Fruit fly (Drosophila melanogaster) whole organism, embryonic: ENCODE data around the gene Pa1.

Source experiments
- Bgb ChIP-seq: fragments of 200-800 bp; sonication (Bioruptor generic); IDR thresholded peaks from 2 replicates; pipeline ENCODE4 v1.3.6; 2022; ENCODE audit warnings: missing biosample characterization, missing genetic modification characterization; ENCODE audit not compliant: partially characterized antibody
- BtbVII ChIP-seq: fragments of 200-800 bp; sonication (Bioruptor generic); optimal IDR thresholded peaks from 3 replicates; lab custom pipeline; 2017; ENCODE audit warnings: missing biosample characterization, mild to moderate bottlenecking, missing genetic modification characterization
- CG12104 ChIP-seq: fragments of 200-800 bp; sonication (Bioruptor generic); optimal IDR thresholded peaks from 3 replicates; lab custom pipeline; 2016; ENCODE audit warnings: missing biosample characterization, missing genetic modification characterization
- CG14965 ChIP-seq: fragments of 200-800 bp; sonication (Bioruptor generic); optimal IDR thresholded peaks from 2 replicates; lab custom pipeline; 2016; ENCODE audit warnings: missing biosample characterization, missing genetic modification characterization, borderline replicate concordance
- CG15011 ChIP-seq: fragments of 200-800 bp; sonication (Bioruptor generic); optimal IDR thresholded peaks from 3 replicates; lab custom pipeline; 2018; ENCODE audit warnings: missing biosample characterization, mild to moderate bottlenecking, missing genetic modification characterization
- CG15601 ChIP-seq: fragments of 200-800 bp; sonication (Bioruptor generic); optimal IDR thresholded peaks from 3 replicates; lab custom pipeline; 2019; ENCODE audit warnings: missing biosample characterization, mild to moderate bottlenecking, missing genetic modification characterization, moderate library complexity
- CG31388 ChIP-seq: fragments of 200-800 bp; sonication (Bioruptor generic); optimal IDR thresholded peaks from 2 replicates; lab custom pipeline; 2016; ENCODE audit warnings: missing biosample characterization, missing genetic modification characterization
- CG6683 ChIP-seq: fragments of 200-800 bp; sonication (Bioruptor generic); optimal IDR thresholded peaks from 2 replicates; lab custom pipeline; 2017; ENCODE audit warnings: missing biosample characterization, mild to moderate bottlenecking, missing genetic modification characterization, missing genetic modification reagents
- CG7839 ChIP-seq: fragments of 200-800 bp; sonication (Bioruptor generic); optimal IDR thresholded peaks from 3 replicates; lab custom pipeline; 2018; ENCODE audit warnings: missing biosample characterization, mild to moderate bottlenecking, missing genetic modification characterization, moderate library complexity
- CG7987 ChIP-seq: fragments of 200-800 bp; sonication (Bioruptor generic); optimal IDR thresholded peaks from 2 replicates; lab custom pipeline; 2018; ENCODE audit warnings: missing biosample characterization, mild to moderate bottlenecking, missing genetic modification characterization, moderate library complexity
- CG9727 ChIP-seq: fragments of 200-800 bp; sonication (Bioruptor generic); optimal IDR thresholded peaks from 3 replicates; lab custom pipeline; 2017; ENCODE audit warnings: missing biosample characterization, mild to moderate bottlenecking, missing genetic modification characterization
- Camta ChIP-seq: fragments of 200-800 bp; sonication (Bioruptor generic); optimal IDR thresholded peaks from 2 replicates; lab custom pipeline; 2016; ENCODE audit warnings: missing biosample characterization, missing genetic modification characterization
- Doc2 ChIP-seq: fragments of 200-800 bp; sonication (Bioruptor generic); IDR thresholded peaks from 2 replicates; pipeline ENCODE4 v1.3.6; 2022; ENCODE audit warnings: missing biosample characterization, missing genetic modification characterization
- ERR ChIP-seq: fragments of 200-800 bp; sonication (Bioruptor generic); optimal IDR thresholded peaks from 2 replicates; lab custom pipeline; 2016; ENCODE audit warnings: missing biosample characterization, missing genetic modification characterization
- Fer3 ChIP-seq: fragments of 200-800 bp; sonication (Bioruptor generic); optimal IDR thresholded peaks from 2 replicates; lab custom pipeline; 2018; ENCODE audit warnings: missing biosample characterization, mild to moderate bottlenecking, missing genetic modification characterization, moderate library complexity
- Gug ChIP-seq: fragments of 200-800 bp; sonication (Bioruptor generic); IDR thresholded peaks from 4 replicates; pipeline ENCODE4 v1.3.6; 2022; ENCODE audit warnings: missing biosample characterization, missing genetic modification characterization
- Hmx ChIP-seq: fragments of 200-800 bp; sonication (Bioruptor generic); optimal IDR thresholded peaks from 2 replicates; lab custom pipeline; 2016; ENCODE audit warnings: missing biosample characterization, missing genetic modification characterization
- Hr51 ChIP-seq, 2 experiments: fragments of 200-800 bp; sonication (Bioruptor generic); optimal IDR thresholded peaks; 2 replicates in 1 of 2; 3 replicates in 1 of 2; lab custom pipeline; 2016 to 2018; ENCODE audit warnings: missing biosample characterization in 2 of 2, missing genetic modification characterization in 2 of 2, mild to moderate bottlenecking in 1 of 2, moderate library complexity in 1 of 2
- Hr78 ChIP-seq, 2 experiments: fragments of 200-800 bp in 1 of 2; fragments of >200 bp in 1 of 2; sonication (Bioruptor generic) in 1 of 2; optimal IDR thresholded peaks; 2 replicates each; lab custom pipeline; 2017 to 2019; ENCODE audit warnings: missing biosample characterization in 2 of 2, missing genetic modification characterization in 2 of 2, mild to moderate bottlenecking in 1 of 2, moderate library complexity in 1 of 2
- Mad ChIP-seq: fragments of 200-800 bp; sonication (Bioruptor generic); optimal IDR thresholded peaks from 2 replicates; lab custom pipeline; 2016; ENCODE audit warnings: missing biosample characterization, missing genetic modification characterization
- Max ChIP-seq: fragments of 200-800 bp; sonication (Bioruptor generic); optimal IDR thresholded peaks from 2 replicates; lab custom pipeline; 2016; ENCODE audit warnings: missing biosample characterization, mild to moderate bottlenecking, missing genetic modification characterization
- ac ChIP-seq: fragments of 200-800 bp; sonication (Bioruptor generic); optimal IDR thresholded peaks from 3 replicates; lab custom pipeline; 2017; ENCODE audit warnings: missing biosample characterization, mild to moderate bottlenecking, missing genetic modification characterization
- ap ChIP-seq: fragments of 200-800 bp; sonication (Bioruptor generic); IDR thresholded peaks from 2 replicates; pipeline ENCODE4 v1.3.6; 2022; ENCODE audit warnings: missing biosample characterization, missing genetic modification characterization
- az2 ChIP-seq: fragments of 200-800 bp; sonication (Bioruptor generic); optimal IDR thresholded peaks from 3 replicates; lab custom pipeline; 2016; ENCODE audit warnings: missing biosample characterization, missing genetic modification characterization
- bcd ChIP-seq: fragments of 200-800 bp; sonication (Bioruptor generic); optimal IDR thresholded peaks from 2 replicates; lab custom pipeline; 2017; ENCODE audit warnings: missing biosample characterization, mild to moderate bottlenecking, missing genetic modification characterization
- cad ChIP-seq: fragments of >200 bp; optimal IDR thresholded peaks from 2 replicates; lab custom pipeline; 2017; ENCODE audit warnings: missing biosample characterization, missing genetic modification characterization
- caup ChIP-seq: fragments of 200-800 bp; sonication (Bioruptor generic); optimal IDR thresholded peaks from 3 replicates; lab custom pipeline; 2017; ENCODE audit warnings: missing biosample characterization, mild to moderate bottlenecking, missing genetic modification characterization, moderate library complexity; ENCODE audit not compliant: severe bottlenecking
- dpn ChIP-seq, 2 experiments: fragments of 200-800 bp; sonication (Bioruptor generic); optimal IDR thresholded peaks; 3 replicates each; lab custom pipeline; 2016; ENCODE audit warnings: missing biosample characterization in 2 of 2, missing genetic modification characterization in 2 of 2
- ftz-f1 ChIP-seq: fragments of 200-800 bp; sonication (Bioruptor generic); optimal IDR thresholded peaks from 2 replicates; lab custom pipeline; 2016; ENCODE audit warnings: missing biosample characterization, missing genetic modification characterization
- gce ChIP-seq: fragments of 200-800 bp; sonication (Bioruptor generic); IDR thresholded peaks from 3 replicates; pipeline ENCODE4 v1.3.6; 2022; ENCODE audit warnings: missing biosample characterization, missing genetic modification characterization
- gsb-n ChIP-seq: fragments of 200-800 bp; sonication (Bioruptor generic); optimal IDR thresholded peaks from 3 replicates; lab custom pipeline; 2018; ENCODE audit warnings: missing biosample characterization, mild to moderate bottlenecking, missing genetic modification characterization
- hth ChIP-seq: fragments of >200 bp; optimal IDR thresholded peaks from 2 replicates; lab custom pipeline; 2017; ENCODE audit warnings: inconsistent platforms
- ind ChIP-seq: fragments of 200-800 bp; sonication (Bioruptor generic); optimal IDR thresholded peaks from 3 replicates; lab custom pipeline; 2016; ENCODE audit warnings: missing biosample characterization, missing genetic modification characterization
- insv ChIP-seq, 2 experiments: fragments of 200-800 bp; sonication (Bioruptor generic); optimal IDR thresholded peaks; 3 replicates each; lab custom pipeline; 2016 to 2018; ENCODE audit warnings: missing biosample characterization in 2 of 2, missing genetic modification characterization in 2 of 2
- lov ChIP-seq, 2 experiments: fragments of 200-800 bp in 1 of 2; fragments of >200 bp in 1 of 2; sonication (Bioruptor generic) in 1 of 2; IDR thresholded peaks in 1 of 2; optimal IDR thresholded peaks in 1 of 2; 2 replicates in 1 of 2; 3 replicates in 1 of 2; pipeline versions ENCODE4 v1.3.6 to Lab custom; 2017 to 2022; ENCODE audit warnings: missing biosample characterization in 1 of 2, missing genetic modification characterization in 1 of 2
- nerfin-1 ChIP-seq: fragments of 200-800 bp; sonication (Bioruptor generic); optimal IDR thresholded peaks from 3 replicates; lab custom pipeline; 2019; ENCODE audit warnings: missing biosample characterization, mild to moderate bottlenecking, missing genetic modification characterization, moderate library complexity
- onecut ChIP-seq: fragments of 200-800 bp; sonication (Bioruptor generic); IDR thresholded peaks from 2 replicates; pipeline ENCODE4 v1.3.6; 2022; ENCODE audit warnings: missing biosample characterization, missing genetic modification characterization
- pum ChIP-seq: fragments of 200-800 bp; sonication (Bioruptor generic); optimal IDR thresholded peaks from 2 replicates; lab custom pipeline; 2016; ENCODE audit warnings: missing biosample characterization, missing genetic modification characterization
- salm ChIP-seq: fragments of 200-800 bp; sonication (Bioruptor generic); optimal IDR thresholded peaks from 2 replicates; lab custom pipeline; 2018; ENCODE audit warnings: missing biosample characterization, mild to moderate bottlenecking, missing genetic modification characterization
- sna ChIP-seq: fragments of 200-800 bp; sonication (Bioruptor generic); IDR thresholded peaks from 2 replicates; pipeline ENCODE4 v1.3.6; 2022; ENCODE audit warnings: missing biosample characterization, missing genetic modification characterization; ENCODE audit not compliant: partially characterized antibody
- vfl ChIP-seq: fragments of 200-800 bp; sonication (Bioruptor generic); optimal IDR thresholded peaks from 2 replicates; lab custom pipeline; 2016; ENCODE audit warnings: missing biosample characterization, missing genetic modification characterization
- vvl ChIP-seq: fragments of 200-800 bp; sonication (Bioruptor generic); IDR thresholded peaks from 2 replicates; pipeline ENCODE4 v1.3.6; 2022; ENCODE audit warnings: missing biosample characterization, missing genetic modification characterization
- yki ChIP-seq: fragments of >200 bp; optimal IDR thresholded peaks from 3 replicates; lab custom pipeline; 2018

The Pa1 gene

DNA sequence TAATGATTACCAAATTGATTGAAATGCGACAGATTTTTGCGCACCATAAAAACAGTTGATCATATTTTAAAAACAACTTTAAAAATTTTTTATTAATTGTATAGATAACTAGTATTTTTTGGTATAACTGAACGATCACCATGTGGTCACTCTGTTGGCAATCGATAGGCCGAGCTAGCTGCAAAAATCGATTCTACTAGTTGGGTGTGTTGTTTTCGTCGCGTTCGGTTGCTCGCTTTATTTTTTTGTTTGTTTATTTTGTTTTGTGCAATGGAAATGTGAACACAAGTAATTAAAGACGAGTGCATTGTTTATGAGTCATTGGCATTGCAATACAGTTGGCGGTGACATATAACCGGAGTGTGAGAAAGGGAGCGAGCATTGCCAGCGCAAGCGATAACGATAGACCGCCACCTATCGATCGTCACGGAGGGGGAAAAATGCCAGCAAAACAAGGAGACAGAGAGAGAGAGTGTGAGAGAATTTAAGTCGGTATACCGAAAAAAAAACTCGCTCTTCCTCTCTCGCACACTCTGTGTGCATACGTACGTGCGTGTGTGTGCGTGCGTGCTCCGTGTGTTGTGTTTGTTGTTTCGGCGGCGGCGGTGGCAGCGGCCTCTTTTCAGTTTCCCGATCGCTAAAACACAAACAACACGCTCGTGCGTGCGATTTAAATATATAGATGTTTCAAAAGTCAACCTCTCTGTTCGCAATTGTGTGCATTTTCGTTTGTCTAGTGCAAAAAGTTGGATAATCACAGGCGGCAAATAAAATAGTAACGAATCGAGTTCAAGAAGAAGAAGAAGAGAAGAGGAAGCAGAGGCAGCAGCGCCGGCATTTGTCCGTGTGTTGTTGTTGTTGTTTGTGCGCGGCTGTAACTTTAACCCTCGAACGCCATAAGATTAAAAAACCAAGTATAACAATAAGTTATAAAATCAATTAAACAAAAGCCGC is 30.7 kb downstream of the Pa1 start (continued):
- TF ChIP-seq lov (optimal IDR thresholded peaks at IDR 0.05; lab: Kevin White, UChicago): no peak
- no peak for TF ChIP-seq lov (GFP tag; IDR thresholded peaks at IDR 0.05; lab: Robert Waterston, UW)
- no peak for TF ChIP-seq CG12104 (GFP tag; lab: Kevin White, UChicago)
- no peak for TF ChIP-seq insv (GFP tag; optimal IDR thresholded peaks at IDR 0.05; lab: Kevin White, UChicago)
- TF ChIP-seq ind (GFP tag; lab: Kevin White, UChicago): no peak
- no peak for TF ChIP-seq Mad
- TF ChIP-seq Max: no peak
- TF ChIP-seq Fer3 (tag; lab: Kevin White, UChicago): no peak
- TF ChIP-seq salm (tag; lab: Kevin White, UChicago): no peak
- no peak for TF ChIP-seq pum (GFP tag; lab: Kevin White, UChicago)
- no peak for TF ChIP-seq CG7839 (tag; lab: Kevin White, UChicago)
- no peak for TF ChIP-seq CG31388 (GFP tag; lab: Kevin White, UChicago)
- no peak for TF ChIP-seq ftz-f1
- no peak for TF ChIP-seq Hmx
- peak; percentile 76 for TF ChIP-seq yki (lab: Kevin White, UChicago)
- no peak for TF ChIP-seq dpn (GFP tag; optimal IDR thresholded peaks at IDR 0.05; lab: Kevin White, UChicago)
- no peak for TF ChIP-seq vfl (GFP tag; lab: Kevin White, UChicago)
- TF ChIP-seq ERR (GFP tag; lab: Kevin White, UChicago): no peak
- TF ChIP-seq vvl (GFP tag; lab: Robert Waterston, UW): no peak
- TF ChIP-seq ap (GFP tag; lab: Robert Waterston, UW): no peak
- TF ChIP-seq nerfin-1 (tag; lab: Kevin White, UChicago): peak; percentile 56
- TF ChIP-seq Bgb (GFP tag; lab: Robert Waterston, UW): peak; percentile 71
- TF ChIP-seq bcd (GFP tag; lab: Kevin White, UChicago): no peak
- TF ChIP-seq hth (lab: Kevin White, UChicago): no peak
- TF ChIP-seq CG15601 (tag; lab: Kevin White, UChicago): no peak
- no peak for TF ChIP-seq Doc2 (GFP tag; lab: Robert Waterston, UW)
- TF ChIP-seq Hr78 (GFP tag; optimal IDR thresholded peaks at IDR 0.05; lab: Kevin White, UChicago): no peak
- no peak for TF ChIP-seq gce
- no peak for TF ChIP-seq cad
- TF ChIP-seq CG7987 (GFP tag; lab: Kevin White, UChicago): no peak
- no peak for TF ChIP-seq onecut (GFP tag; lab: Robert Waterston, UW)
- no peak for TF ChIP-seq Hr51 (GFP tag; optimal IDR thresholded peaks at IDR 0.05; lab: Kevin White, UChicago)
- peak; percentile 25 for TF ChIP-seq BtbVII (GFP tag; lab: Kevin White, UChicago)
- no peak for TF ChIP-seq Gug (GFP tag; lab: Robert Waterston, UW)
- no peak for TF ChIP-seq gsb-n
- TF ChIP-seq CG9727 (GFP tag; lab: Kevin White, UChicago): no peak
- TF ChIP-seq caup (GFP tag; lab: Kevin White, UChicago): peak; percentile 6
- no peak for TF ChIP-seq az2 (GFP tag; lab: Kevin White, UChicago)
- no peak for TF ChIP-seq CG15011
- TF ChIP-seq CG14965 (GFP tag; lab: Kevin White, UChicago): no peak
- TF ChIP-seq sna: peak; percentile 84
- TF ChIP-seq CG6683: no peak
- TF ChIP-seq Camta (GFP tag; lab: Kevin White, UChicago): no peak
- TF ChIP-seq ac (GFP tag; lab: Kevin White, UChicago): no peak
